Fruit fly (Drosophila melanogaster): ENCODE results near the gene Ada1-2.

The Ada1-2 gene

DNA sequence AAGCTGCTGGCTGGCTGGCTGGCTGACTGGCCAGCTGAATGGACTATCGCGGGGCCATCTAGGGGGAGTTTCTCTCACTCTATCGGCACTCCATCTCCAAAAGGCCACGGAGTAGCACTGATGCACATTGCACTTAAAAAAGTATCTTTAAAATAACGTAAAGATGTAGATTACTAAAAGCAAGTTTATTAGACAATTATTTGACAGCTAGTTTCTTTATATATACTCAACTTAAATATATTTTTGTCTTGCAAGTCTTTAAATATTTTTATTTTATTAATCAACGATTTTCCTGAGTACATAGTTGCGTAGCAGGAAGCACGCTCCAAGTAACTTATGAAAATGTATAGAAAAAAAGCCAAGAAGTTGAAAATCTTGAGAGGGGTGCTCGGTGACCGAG, 15.7 kb upstream of the Ada1-2 start:
- TF ChIP-seq pdm3 (GFP tag; optimal IDR thresholded peaks at IDR 0.05) (no peak), Eip78C (GFP tag) (peak; percentile 64), CG8119 (GFP tag; IDR thresholded peaks at IDR 0.05) (peak; percentile 33; the same call in 1 of the 3 replicates), CG15336 (GFP tag; IDR thresholded peaks at IDR 0.05) (peak; percentile 37; the same call in 1 of the 2 replicates), Hr4 (GFP tag; optimal IDR thresholded peaks at IDR 0.05) (no peak), eg (GFP tag; IDR thresholded peaks at IDR 0.05) (peak; percentile 52; the same call in 2 of the 3 replicates), achi (GFP tag; optimal IDR thresholded peaks at IDR 0.05) (no peak), CG32006 (GFP tag; optimal IDR thresholded peaks at IDR 0.05) (peak; percentile 2), ss (GFP tag; optimal IDR thresholded peaks at IDR 0.05) (no peak)

DNA sequence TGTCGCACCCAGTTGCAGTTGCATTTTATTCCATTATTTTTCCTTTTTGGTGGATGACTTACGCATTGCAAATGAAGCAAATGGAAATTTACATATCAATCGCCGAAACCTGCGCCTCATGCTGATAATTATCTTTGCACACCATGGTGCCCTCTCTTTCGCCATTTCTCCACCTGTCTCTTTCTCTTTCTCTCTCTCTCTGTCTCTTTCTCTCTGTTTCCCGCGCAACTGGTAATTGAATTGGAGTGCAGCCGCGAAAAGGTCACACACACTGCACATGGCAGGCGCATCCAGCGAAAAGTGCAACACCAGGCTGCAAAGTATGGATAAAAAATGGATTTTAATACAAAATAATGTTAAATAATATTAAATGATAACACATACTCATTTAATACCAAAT, 15.0 kb upstream of the Ada1-2 start:
- TF ChIP-seq OdsH (GFP tag; optimal IDR thresholded peaks at IDR 0.05) (no peak), Hr39 (GFP tag; optimal IDR thresholded peaks at IDR 0.05) (no peak), Eip78C (GFP tag) (no peak), fd59A (GFP tag; optimal IDR thresholded peaks at IDR 0.05) (no peak), Gug (GFP tag; IDR thresholded peaks at IDR 0.05) (no peak), eg (GFP tag; IDR thresholded peaks at IDR 0.05) (no peak), Met (GFP tag; optimal IDR thresholded peaks at IDR 0.05) (no peak), vri (GFP tag; optimal IDR thresholded peaks at IDR 0.05) (no peak), CG6276 (GFP tag; optimal IDR thresholded peaks at IDR 0.05) (no peak), salr (GFP tag; optimal IDR thresholded peaks at IDR 0.05) (no peak), ss (GFP tag; optimal IDR thresholded peaks at IDR 0.05) (no peak), CG32006 (GFP tag; optimal IDR thresholded peaks at IDR 0.05) (no peak)

DNA sequence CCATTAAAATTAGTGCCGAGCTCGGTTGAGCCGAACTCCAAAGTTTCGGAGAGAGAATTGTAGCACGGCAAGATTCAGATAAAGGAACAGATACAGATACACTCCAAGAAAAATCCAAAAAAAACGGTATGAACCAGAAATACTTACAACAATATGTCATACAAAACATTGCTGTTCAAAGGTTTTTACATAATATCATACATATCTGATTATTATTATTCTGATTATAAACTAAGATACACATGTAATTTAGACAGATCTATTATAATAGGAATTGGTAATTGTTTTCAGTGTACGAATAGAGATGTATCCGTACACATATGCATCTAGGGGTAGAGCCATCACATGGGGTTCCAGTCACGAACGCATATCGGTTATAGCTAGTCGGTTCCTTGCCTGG, 12.6 kb upstream of the Ada1-2 start:
- TF ChIP-seq lz (GFP tag; optimal IDR thresholded peaks at IDR 0.05) (no peak), svp (GFP tag) (no peak), CG8319 (GFP tag; optimal IDR thresholded peaks at IDR 0.05) (no peak), Ets96B (tag; optimal IDR thresholded peaks at IDR 0.05) (no peak), Sox15 (GFP tag; optimal IDR thresholded peaks at IDR 0.05) (no peak), net (GFP tag; optimal IDR thresholded peaks at IDR 0.05) (no peak), Smox (GFP tag; optimal IDR thresholded peaks at IDR 0.05) (no peak), CG8119 (GFP tag; IDR thresholded peaks at IDR 0.05) (no peak), CG32006 (GFP tag; optimal IDR thresholded peaks at IDR 0.05) (peak; percentile 20), Met (GFP tag; optimal IDR thresholded peaks at IDR 0.05) (no peak), eg (GFP tag; IDR thresholded peaks at IDR 0.05) (no peak), Eip93F (GFP tag; optimal IDR thresholded peaks at IDR 0.05) (no peak), CG4318 (GFP tag; optimal IDR thresholded peaks at IDR 0.05) (no peak), CG3919 (GFP tag; optimal IDR thresholded peaks at IDR 0.05) (no peak), acj6 (GFP tag; optimal IDR thresholded peaks at IDR 0.05) (peak; percentile 0), CG10669 (GFP tag; optimal IDR thresholded peaks at IDR 0.05) (no peak), Eip75B (GFP tag; optimal IDR thresholded peaks at IDR 0.05) (no peak)

DNA sequence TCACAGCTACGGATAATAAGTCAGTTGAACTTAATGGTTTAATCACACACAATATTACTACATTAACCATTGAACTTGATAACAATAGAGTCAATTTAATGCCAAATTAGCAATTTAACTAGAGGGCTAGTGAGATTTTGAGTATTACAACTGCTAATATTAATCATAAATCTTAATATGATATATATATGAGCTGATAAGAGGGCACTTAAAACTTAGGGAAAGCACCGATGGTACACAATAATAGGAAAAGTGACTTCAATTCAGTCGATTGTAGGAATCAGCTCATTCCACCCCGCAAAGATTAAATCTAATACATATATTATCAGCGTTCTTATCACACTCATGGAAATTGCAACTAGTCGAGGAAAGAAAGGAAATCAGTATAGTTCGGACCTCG, 11.5 kb upstream of the Ada1-2 start, which contains the start of gene CG16965:
TSS of gene CG16965 (plus strand) at position 382 of the 400 bp plus-strand sequence.
- peak; percentile 52 for TF ChIP-seq Eip78C (GFP tag)
- TF ChIP-seq vri (GFP tag; optimal IDR thresholded peaks at IDR 0.05) = no peak

DNA sequence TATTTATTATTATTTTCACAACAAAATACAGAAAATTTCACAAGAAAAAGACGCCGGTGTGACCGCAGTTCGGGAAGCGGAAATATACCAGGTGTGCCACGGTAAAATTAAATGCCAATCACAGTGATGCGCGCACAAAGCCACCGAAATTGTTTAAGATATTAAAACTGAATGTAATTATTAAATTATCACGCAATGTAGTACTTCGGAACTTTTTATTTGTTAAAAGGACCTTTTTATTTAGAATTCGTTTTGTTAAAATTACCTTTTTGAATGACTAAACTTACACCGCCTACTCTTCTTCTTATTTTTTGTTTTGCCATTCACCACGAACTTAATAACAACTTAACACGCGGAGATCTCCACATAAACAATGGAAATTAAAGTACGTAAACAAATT, 4.8 kb upstream of the Ada1-2 start, which contains the start of the genes CG6686 and CG34163:
TSS of gene CG6686 (minus strand) at position 95 of the 400 bp plus-strand sequence.
TSS of gene CG34163 (plus strand) at position 326 of the 400 bp plus-strand sequence.
- TF ChIP-seq CG31627 (GFP tag; optimal IDR thresholded peaks at IDR 0.05) (peak; percentile 46), achi (GFP tag; optimal IDR thresholded peaks at IDR 0.05) (no peak), spab (GFP tag; optimal IDR thresholded peaks at IDR 0.05) (no peak), CG4318 (GFP tag; optimal IDR thresholded peaks at IDR 0.05) (no peak), Ets96B (tag; optimal IDR thresholded peaks at IDR 0.05) (no peak), Lpt (GFP tag; optimal IDR thresholded peaks at IDR 0.05) (no peak), Eip78C (GFP tag) (peak; percentile 69), CG11902 (GFP tag; optimal IDR thresholded peaks at IDR 0.05) (no peak), salr (GFP tag; optimal IDR thresholded peaks at IDR 0.05) (no peak), Eip75B (GFP tag; optimal IDR thresholded peaks at IDR 0.05) (no peak), CG15336 (GFP tag; IDR thresholded peaks at IDR 0.05) (peak; percentile 20; the same call in 1 of the 2 replicates), svp (GFP tag) (no peak), CG9139 (GFP tag; optimal IDR thresholded peaks at IDR 0.05) (no peak), dsx (GFP tag; optimal IDR thresholded peaks at IDR 0.05; ENCODE audit: poor library complexity, severe bottlenecking) (no peak), CG7368 (GFP tag; optimal IDR thresholded peaks at IDR 0.05) (no peak), fd85E (GFP tag; optimal IDR thresholded peaks at IDR 0.05) (no peak), cyc (GFP tag; optimal IDR thresholded peaks at IDR 0.05) (peak; percentile 46), Ets21C (GFP tag; optimal IDR thresholded peaks at IDR 0.05) (peak; percentile 43), Sox14 (GFP tag; optimal IDR thresholded peaks at IDR 0.05) (peak; percentile 79), CG6792 (GFP tag; optimal IDR thresholded peaks at IDR 0.05) (peak; percentile 51), CG6854 (GFP tag; optimal IDR thresholded peaks at IDR 0.05) (no peak), CG3919 (GFP tag; optimal IDR thresholded peaks at IDR 0.05) (no peak), fkh (GFP tag; optimal IDR thresholded peaks at IDR 0.05) (no peak), CG10669 (GFP tag; optimal IDR thresholded peaks at IDR 0.05) (no peak)
